Fruit fly (Drosophila melanogaster) whole organism, larva: ENCODE results near the gene CG5104.

ENCODE experiments used
- noc ChIP-seq: fragments of 200-800 bp; sonication (Bioruptor generic); optimal IDR thresholded peaks from 3 replicates; lab custom pipeline; 2019; ENCODE audit warnings: missing biosample characterization, mild to moderate bottlenecking, missing genetic modification characterization, moderate library complexity

CG5104 gene

DNA sequence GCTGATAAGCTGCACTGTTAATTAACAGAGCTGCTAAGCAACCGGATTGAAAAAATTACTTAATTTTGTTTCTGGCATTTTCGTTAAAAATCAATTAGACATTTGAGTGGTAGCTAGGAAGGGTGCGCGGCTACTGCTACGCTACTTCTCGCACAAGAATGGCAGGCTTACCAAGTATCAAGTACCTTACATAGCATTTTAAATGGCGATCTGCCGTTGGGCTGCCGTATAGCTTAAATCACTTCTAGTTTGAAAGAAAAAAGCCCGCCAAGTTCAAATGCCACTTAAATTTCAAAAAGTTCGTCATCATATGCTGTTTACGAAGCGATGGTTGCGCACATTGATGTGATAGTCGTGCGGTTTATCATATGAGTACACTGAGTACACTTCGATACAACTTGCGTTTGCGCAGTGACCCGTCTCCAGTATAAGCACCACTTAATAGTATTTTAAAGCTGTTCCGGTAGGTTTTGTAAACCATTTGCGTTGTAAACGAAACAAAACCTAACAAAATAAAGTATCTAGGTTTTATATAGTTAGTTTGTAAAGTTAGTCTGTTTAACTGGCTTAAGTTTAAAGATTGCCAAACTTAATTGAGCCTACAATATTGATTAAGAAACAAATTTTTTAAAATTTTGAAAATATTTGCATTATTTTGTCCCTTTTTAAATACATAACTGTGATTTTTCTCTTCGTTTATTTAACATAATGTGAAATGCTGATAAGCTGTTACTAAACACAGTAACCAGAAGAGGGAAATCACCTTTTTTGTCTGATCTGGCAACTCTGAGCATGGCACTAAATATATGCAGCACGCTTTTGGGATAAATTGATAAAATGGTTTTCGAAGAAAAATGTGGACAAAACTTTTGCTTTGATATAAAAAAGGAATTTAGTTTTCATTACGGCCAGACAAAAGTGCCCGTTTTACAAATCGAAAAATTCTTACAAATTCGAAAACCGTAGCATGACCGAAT, 20.5 kb downstream of the CG5104 start:
- no peak for TF ChIP-seq noc (tag; lab: Kevin White, UChicago)

DNA sequence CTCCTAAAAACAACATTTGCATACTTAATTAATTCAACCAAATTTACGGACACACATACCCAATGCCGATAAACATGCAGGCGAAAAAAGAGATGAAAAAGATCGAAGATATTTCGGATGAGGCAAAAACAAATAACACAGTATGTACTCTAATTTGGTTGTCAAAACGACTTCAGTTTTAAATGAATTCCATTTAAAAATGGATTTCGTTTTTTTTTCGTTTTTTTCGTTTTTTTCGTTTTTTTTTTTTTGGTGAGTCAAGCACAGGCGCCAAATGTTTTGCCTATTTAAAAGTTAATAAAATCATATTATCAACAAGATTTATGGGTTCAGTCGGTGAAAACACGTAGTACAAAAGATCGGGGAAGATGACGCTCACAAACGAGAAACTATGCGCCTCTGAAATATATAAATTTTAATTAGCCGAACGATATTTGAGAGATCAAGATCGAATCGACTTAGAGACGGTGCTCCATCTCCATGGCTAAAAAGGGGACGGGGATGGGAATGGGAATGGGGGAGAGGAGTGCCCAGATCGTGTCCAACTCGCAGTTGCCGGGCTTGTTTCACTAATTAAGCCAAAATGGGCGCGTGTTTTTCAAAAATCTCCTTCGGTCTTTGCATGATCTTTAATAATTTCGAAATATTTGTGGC, 27.5 kb downstream of the CG5104 start:
- TF ChIP-seq noc (tag; lab: Kevin White, UChicago), result peak; percentile 4

DNA sequence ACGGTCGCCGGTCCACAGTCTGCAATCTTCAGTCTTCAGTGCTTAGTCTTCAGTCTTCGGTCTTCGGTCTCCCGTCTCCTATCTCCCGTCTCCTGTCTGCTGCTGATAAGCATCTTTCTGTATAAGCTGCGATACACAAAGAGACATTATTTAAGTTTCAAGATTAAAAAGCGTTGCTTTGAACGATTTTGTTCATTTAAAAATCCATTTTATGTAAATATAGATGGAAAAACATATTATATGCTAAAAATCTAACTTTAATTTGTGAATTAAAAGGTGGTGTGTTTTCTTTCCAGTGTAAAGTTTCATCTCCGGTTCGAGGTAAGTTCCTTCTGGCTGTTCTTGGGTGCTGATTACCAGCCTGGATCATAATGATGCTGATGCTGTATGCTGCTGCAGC, 28.5 kb downstream of the CG5104 start:
- TF ChIP-seq noc (tag; lab: Kevin White, UChicago), result no peak

DNA sequence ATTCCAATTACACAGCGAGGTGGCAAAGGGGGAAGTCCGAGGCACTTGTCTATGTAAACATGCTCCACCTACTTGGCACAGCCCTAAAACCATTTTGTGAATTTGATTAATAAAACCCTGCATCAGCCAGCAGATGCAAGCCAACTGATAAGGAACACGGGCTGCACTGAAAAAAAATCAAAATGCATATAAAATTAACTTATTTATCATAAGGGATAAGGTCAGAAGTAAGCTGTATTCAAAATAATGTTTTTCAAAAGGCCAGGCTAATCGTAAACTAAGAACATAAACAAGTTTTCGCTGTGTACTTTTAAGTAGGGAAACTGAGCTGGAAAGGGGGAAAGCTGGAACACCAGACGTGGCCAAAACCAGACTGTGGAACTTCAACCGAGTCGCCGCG, 31.1 kb downstream of the CG5104 start:
- no peak for TF ChIP-seq noc (tag; lab: Kevin White, UChicago)

DNA sequence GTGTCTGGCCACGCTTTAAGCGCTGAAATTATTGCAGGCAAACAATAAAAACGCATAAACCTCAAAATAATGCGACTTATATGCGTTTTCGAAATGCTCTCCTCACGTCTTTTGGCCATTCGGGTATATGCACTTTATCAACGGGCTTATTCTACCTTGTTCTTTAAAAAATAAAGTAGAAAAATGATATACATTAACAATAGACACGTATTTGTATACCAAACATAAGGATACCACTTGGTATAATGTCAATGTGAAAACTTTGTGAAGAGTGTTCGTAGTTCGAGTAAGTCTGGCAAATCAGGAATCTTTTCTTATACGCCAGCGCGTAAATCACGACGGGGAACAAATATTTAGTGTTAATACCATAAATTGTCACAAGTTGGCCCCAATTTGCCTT, 35.6 kb downstream of the CG5104 start:
- no peak for TF ChIP-seq noc (tag; lab: Kevin White, UChicago)

DNA sequence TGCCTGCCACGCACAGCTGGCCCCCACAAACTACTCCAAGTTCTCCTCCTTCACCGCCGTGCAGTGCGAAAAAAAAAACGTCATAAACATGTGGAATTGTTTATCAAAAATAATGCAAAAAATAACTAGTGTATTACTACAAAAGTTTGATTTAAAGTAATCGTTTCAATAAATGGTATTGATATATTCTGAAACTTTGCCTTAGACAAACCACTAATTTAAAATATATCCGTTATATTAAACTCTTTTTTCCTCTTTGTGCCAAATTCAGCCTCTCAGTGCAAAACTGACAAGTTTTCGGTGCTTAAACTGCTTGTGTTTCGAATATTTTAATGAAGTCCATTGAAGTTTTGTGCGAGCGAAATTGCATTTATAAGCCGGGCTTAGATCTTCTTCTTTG, 36.3 kb downstream of the CG5104 start:
- TF ChIP-seq noc (tag; lab: Kevin White, UChicago), result no peak

DNA sequence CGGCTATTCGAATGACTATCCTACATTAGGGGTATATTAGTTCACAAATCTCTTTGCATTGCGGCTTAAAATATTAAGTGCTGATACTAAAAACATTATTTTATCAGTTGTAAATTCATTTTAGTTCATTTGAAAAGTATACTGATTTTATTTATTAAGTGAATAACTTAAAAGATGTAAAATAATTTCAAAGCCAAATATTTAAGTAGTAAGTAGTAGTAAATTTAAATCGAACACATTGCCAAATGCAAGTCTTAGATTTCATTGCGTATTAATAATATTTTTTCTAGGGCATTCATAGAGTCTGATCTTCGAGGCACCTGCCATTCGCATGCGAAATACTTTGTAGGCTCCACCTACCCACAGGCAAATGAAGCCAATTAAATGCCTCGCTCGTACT, 41.8 kb downstream of the CG5104 start:
- no peak for TF ChIP-seq noc (tag; lab: Kevin White, UChicago)

DNA sequence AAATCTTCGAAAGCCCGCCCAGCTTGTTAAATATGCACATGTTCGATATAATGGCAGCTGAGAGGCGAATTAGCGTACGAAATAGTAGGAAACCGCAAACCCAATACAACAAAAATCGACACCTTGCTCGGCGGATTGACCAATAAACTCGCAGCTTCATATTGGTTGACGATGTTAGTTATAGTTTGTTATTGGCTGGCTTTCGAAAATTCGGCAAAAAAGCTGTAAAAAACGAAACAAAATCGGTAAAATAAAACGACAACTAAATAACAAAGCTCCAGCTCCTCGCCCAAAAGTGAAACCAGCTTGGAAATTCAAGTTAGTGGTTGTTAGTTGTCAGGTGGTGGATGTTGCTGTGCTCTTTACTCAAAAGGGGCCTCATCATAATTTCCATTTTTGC, 43.0 kb downstream of the CG5104 start:
- TF ChIP-seq noc (tag; lab: Kevin White, UChicago), result no peak

DNA sequence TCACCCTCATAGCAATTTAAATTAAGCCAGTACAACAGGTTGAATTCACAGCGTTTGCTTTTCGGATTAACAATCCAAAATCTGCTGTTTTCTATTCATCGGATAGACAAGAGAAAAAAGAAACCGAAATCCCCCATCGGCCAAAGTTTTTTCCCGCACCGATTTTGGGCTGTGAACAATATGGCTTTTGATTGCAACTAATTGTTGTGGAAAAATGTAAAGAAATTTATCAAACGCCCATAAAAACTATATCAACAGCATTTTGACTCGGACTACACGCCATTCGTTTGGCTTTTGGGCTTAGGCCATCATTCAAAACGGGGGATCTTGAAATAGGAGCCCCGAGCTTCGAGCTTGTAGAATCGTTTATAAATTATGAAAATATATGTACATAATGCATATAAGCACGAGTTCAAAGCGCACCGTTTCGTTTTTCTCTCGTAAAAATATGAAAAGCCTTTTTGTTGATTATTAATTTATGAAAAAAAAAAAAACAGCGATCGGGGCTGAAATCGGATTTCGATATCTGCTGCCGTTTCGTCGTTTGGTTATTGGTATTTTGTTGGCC, 44.8 kb downstream of the CG5104 start:
- TF ChIP-seq noc (tag; lab: Kevin White, UChicago), result no peak

DNA sequence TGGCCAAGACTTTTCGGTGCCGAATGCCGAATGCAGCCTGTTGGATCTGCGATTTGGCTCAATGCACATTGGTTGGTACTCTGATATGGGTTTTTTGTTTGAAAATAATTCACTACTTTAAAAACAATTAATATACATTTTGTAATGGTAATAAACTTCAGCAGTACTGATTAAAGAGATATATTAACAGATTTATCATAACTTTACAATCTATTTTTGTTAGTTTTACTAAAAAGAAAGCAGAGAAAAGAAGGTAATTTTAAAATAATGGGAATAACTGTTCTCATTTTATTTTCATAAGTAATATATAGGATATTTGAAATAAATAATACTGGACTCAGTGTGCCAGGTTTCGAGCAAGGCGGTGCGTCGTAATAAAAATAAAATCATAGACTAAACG, 49.3 kb downstream of the CG5104 start:
- TF ChIP-seq noc (tag; lab: Kevin White, UChicago), result no peak
